Fruit fly (Drosophila melanogaster): ENCODE measurements around the gene CG13946.

dm6 chr2L:784036-784435 is 7.7 kb downstream of the CG13946 start, which contains the start of gene CG3544:
- no peak for TF ChIP-seq vnd (GFP tag; IDR thresholded peaks at IDR 0.05; ENCODE audit: partially characterized antibody)
- no peak for TF ChIP-seq prd (optimal IDR thresholded peaks at IDR 0.05)
- TF ChIP-seq prd (GFP tag; IDR thresholded peaks at IDR 0.05): no peak
- no peak for TF ChIP-seq Xbp1 (GFP tag; optimal IDR thresholded peaks at IDR 0.05)
- no peak for TF ChIP-seq az2 (GFP tag; optimal IDR thresholded peaks at IDR 0.05)
- TF ChIP-seq CG7987 (GFP tag; optimal IDR thresholded peaks at IDR 0.05): no peak
- TF ChIP-seq inv (GFP tag; IDR thresholded peaks at IDR 0.05; ENCODE audit: partially characterized antibody): no peak
- TF ChIP-seq tll (GFP tag; optimal IDR thresholded peaks at IDR 0.05): no peak
- TF ChIP-seq eve (GFP tag; optimal IDR thresholded peaks at IDR 0.05): no peak
- no peak for TF ChIP-seq ab (GFP tag; optimal IDR thresholded peaks at IDR 0.05)
- no peak for TF ChIP-seq Nf-YB (GFP tag; optimal IDR thresholded peaks at IDR 0.05)
- TF ChIP-seq CG10979 (tag; optimal IDR thresholded peaks at IDR 0.05): no peak
- no peak for TF ChIP-seq Abd-B (GFP tag; optimal IDR thresholded peaks at IDR 0.05)
- TF ChIP-seq CG4282 (GFP tag; optimal IDR thresholded peaks at IDR 0.05): no peak

Measured in whole organism, embryonic.